Worm (Caenorhabditis elegans) whole organism, L3 larva: ENCODE measurements around the gene clec-25.

Experiments used
- elt-2 ChIP-seq: sonication (generic microtip); optimal IDR thresholded peaks from 2 replicates; lab custom pipeline; 2016; ENCODE audit warnings: missing genetic modification reagents, mild to moderate bottlenecking, missing genetic modification characterization, missing compliant biosample characterization
- nhr-12 ChIP-seq: fragments of 150-350 bp; optimal IDR thresholded peaks from 2 replicates; lab custom pipeline; 2014; ENCODE audit warnings: missing biosample characterization, missing genetic modification characterization
- nhr-237 ChIP-seq: fragments of 150-350 bp; optimal IDR thresholded peaks from 2 replicates; lab custom pipeline; 2014; ENCODE audit warnings: missing biosample characterization, missing genetic modification characterization
- nhr-28 ChIP-seq: fragments of 150-350 bp; optimal IDR thresholded peaks from 2 replicates; lab custom pipeline; 2014; ENCODE audit warnings: missing biosample characterization, missing genetic modification characterization
- pqm-1 ChIP-seq: fragments of 150-350 bp; optimal IDR thresholded peaks from 2 replicates; lab custom pipeline; 2017; ENCODE audit warnings: missing biosample characterization, missing genetic modification characterization, inconsistent platforms
- skn-1 ChIP-seq: fragments of 150-350 bp; optimal IDR thresholded peaks from 2 replicates; lab custom pipeline; 2014; ENCODE audit warnings: missing biosample characterization, missing genetic modification characterization

DNA sequence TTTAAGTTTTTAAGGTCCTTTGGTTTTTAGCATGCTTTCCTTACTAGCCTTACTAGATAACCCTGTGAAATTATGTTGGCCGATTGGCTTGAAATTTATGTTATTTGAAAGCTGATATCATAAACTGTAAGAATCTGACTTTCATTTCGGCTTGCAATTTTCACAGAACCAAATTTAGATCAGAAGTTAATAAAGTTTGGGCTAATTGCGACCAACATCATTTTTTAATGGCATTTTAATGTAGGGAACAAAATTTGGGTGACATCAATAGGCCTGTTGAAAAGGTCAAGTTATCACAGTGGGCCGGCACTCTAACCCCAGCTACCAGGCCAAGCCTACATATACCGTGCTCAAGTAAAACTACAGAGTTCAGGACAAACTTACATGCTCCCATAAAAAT lies 11.7 kb upstream of the clec-25 start:
- TF ChIP-seq elt-2 (tag; lab: Kevin White, UChicago) (no peak), nhr-237 (tag; lab: Kevin White, UChicago) (no peak), nhr-28 (tag; lab: Kevin White, UChicago) (no peak), nhr-12 (tag; lab: Kevin White, UChicago) (no peak), pqm-1 (tag; lab: Kevin White, UChicago) (no peak), skn-1 (no peak)
